Worm (Caenorhabditis elegans): ENCODE measurements around the gene bir-2.

- TF ChIP-seq dao-5 (tag; optimal IDR thresholded peaks at IDR 0.05): no peak
- TF ChIP-seq W03F9.2 (tag; optimal IDR thresholded peaks at IDR 0.05): no peak
Observed at ce11 chrV:13530698-13531097, 38.0 kb upstream of the bir-2 start, which contains the start of gene ttr-44.

Data from whole organism, L4/young adult.